Worm (Caenorhabditis elegans) whole organism, mixed stage, embryonic: ENCODE measurements around the gene F35H12.1.
A peak's percentile ranks its signal among the peaks of the same experiment; 100 is the strongest.

Source experiments
- blmp-1 ChIP-seq: fragments of 150-350 bp; optimal IDR thresholded peaks from 2 replicates; lab custom pipeline; 2014; ENCODE audit warnings: missing biosample characterization, missing genetic modification characterization
- ceh-83 ChIP-seq: fragments of 200-800 bp; sonication (Bioruptor generic); optimal IDR thresholded peaks from 2 replicates; lab custom pipeline; 2018; ENCODE audit warnings: mild to moderate bottlenecking, missing genetic modification characterization, missing compliant biosample characterization
- elt-1 ChIP-seq: sonication (generic microtip); optimal IDR thresholded peaks from 2 replicates; lab custom pipeline; 2017; ENCODE audit warnings: missing genetic modification characterization, mild to moderate bottlenecking, missing compliant biosample characterization, antibody characterized with exemption, moderate library complexity, borderline replicate concordance; ENCODE audit not compliant: insufficient read depth
- elt-3 ChIP-seq: fragments of 150-350 bp; optimal IDR thresholded peaks from 2 replicates; lab custom pipeline; 2014; ENCODE audit warnings: missing biosample characterization, missing genetic modification characterization
- nhr-12 ChIP-seq: fragments of 150-350 bp; optimal IDR thresholded peaks from 2 replicates; lab custom pipeline; 2014; ENCODE audit warnings: missing biosample characterization, missing genetic modification characterization
- nhr-237 ChIP-seq: fragments of 150-350 bp; optimal IDR thresholded peaks from 2 replicates; lab custom pipeline; 2014; ENCODE audit warnings: missing biosample characterization, missing genetic modification characterization
- nhr-76 ChIP-seq: sonication (generic microtip); optimal IDR thresholded peaks from 2 replicates; lab custom pipeline; 2017; ENCODE audit warnings: missing biosample characterization, missing genetic modification characterization
- pha-4 ChIP-seq: fragments of 150-350 bp; optimal IDR thresholded peaks from 2 replicates; lab custom pipeline; 2018; ENCODE audit warnings: missing biosample characterization, missing genetic modification reagents, missing genetic modification characterization
- sem-2 ChIP-seq: fragments of 200-800 bp; sonication (Bioruptor generic); optimal IDR thresholded peaks from 2 replicates; lab custom pipeline; 2018; ENCODE audit warnings: mild to moderate bottlenecking, missing genetic modification characterization, missing compliant biosample characterization
- snpc-4 ChIP-seq: fragments of 150-350 bp; optimal IDR thresholded peaks from 2 replicates; lab custom pipeline; 2014; ENCODE audit warnings: missing biosample characterization, missing genetic modification characterization
- unc-120 ChIP-seq: sonication (generic microtip); optimal IDR thresholded peaks from 2 replicates; lab custom pipeline; 2017; ENCODE audit warnings: missing genetic modification characterization, missing compliant biosample characterization; ENCODE audit not compliant: poor library complexity, severe bottlenecking
- unc-62 ChIP-seq: fragments of 150-350 bp; optimal IDR thresholded peaks from 2 replicates; lab custom pipeline; 2014; ENCODE audit warnings: missing biosample characterization, missing genetic modification reagents, missing genetic modification characterization
- zip-8 ChIP-seq: fragments of 150-350 bp; optimal IDR thresholded peaks from 2 replicates; lab custom pipeline; 2014; ENCODE audit warnings: missing biosample characterization, missing genetic modification characterization
- ztf-11 ChIP-seq: fragments of 150-350 bp; optimal IDR thresholded peaks from 2 replicates; lab custom pipeline; 2014; ENCODE audit warnings: missing biosample characterization, missing genetic modification characterization

DNA sequence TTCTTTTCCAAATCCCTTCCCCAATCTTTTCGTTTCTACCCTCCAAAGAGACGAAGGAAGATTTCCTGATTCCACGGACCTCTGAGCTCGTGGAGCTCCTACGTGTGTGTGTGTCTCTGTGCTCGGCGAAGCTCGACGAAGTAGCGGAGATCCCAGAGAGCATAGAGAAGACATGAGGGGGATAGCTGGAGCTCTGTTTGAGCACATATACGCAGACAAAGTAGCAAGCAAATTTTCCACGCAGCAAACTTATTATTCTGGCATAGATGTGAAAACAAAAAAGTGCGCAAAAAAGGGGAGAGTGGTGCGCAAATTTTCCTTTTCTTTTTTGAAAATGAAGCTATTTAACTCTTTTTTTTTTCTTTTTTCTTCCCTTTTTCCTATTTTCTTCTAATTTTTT is 730 bp upstream of the F35H12.1 start:
- no peak for TF ChIP-seq nhr-237 (tag; lab: Kevin White, UChicago)
- TF ChIP-seq nhr-12 = no peak
- TF ChIP-seq pha-4 (tag; lab: Kevin White, UChicago) = no peak
- TF ChIP-seq unc-62 (GFP tag; lab: Kevin White, UChicago) = no peak
- no peak for TF ChIP-seq blmp-1
- peak; percentile 83 for TF ChIP-seq unc-120 (tag; lab: Kevin White, UChicago)
- TF ChIP-seq nhr-76 (tag; lab: Kevin White, UChicago) = no peak
- TF ChIP-seq elt-3 (tag; lab: Kevin White, UChicago) = no peak
- no peak for TF ChIP-seq elt-1 (tag; lab: Kevin White, UChicago)
- no peak for TF ChIP-seq ztf-11 (tag; lab: Kevin White, UChicago)
- TF ChIP-seq zip-8 = no peak
- TF ChIP-seq ceh-83 (GFP tag; lab: Kevin White, UChicago) = no peak
- no peak for TF ChIP-seq sem-2 (GFP tag; lab: Kevin White, UChicago)
- no peak for TF ChIP-seq snpc-4 (tag; lab: Kevin White, UChicago)
